Worm (Caenorhabditis elegans) whole organism, L4 larva: ENCODE data around the gene F59F5.3.

ENCODE experiments used
- F10B5.3 ChIP-seq: sonication (generic microtip); optimal IDR thresholded peaks from 2 replicates; lab custom pipeline; 2016; ENCODE audit warnings: mild to moderate bottlenecking, missing genetic modification characterization, missing compliant biosample characterization
- F26F4.8 ChIP-seq: fragments of 200-800 bp; sonication (Bioruptor generic); conservative IDR thresholded peaks from 2 replicates; pipeline ENCODE4 v1.3.6; 2022; ENCODE audit warnings: missing genetic modification characterization, missing compliant biosample characterization
- F44E2.7 ChIP-seq: fragments of 200-800 bp; sonication (Bioruptor generic); IDR thresholded peaks from 2 replicates; pipeline ENCODE4 v2.1.2; 2022; ENCODE audit warnings: missing genetic modification characterization, missing compliant biosample characterization
- T20F7.1 ChIP-seq: fragments of 200-800 bp; sonication (Bioruptor generic); optimal IDR thresholded peaks from 2 replicates; lab custom pipeline; 2018; ENCODE audit warnings: mild to moderate bottlenecking, missing genetic modification characterization, missing compliant biosample characterization
- T26A8.4 ChIP-seq: fragments of 200-800 bp; sonication (Bioruptor generic); IDR thresholded peaks from 2 replicates; pipeline ENCODE4 v1.3.6; 2022; ENCODE audit warnings: missing genetic modification characterization, missing compliant biosample characterization
- ZK337.2 ChIP-seq: fragments of 200-800 bp; sonication (Bioruptor generic); IDR thresholded peaks from 2 replicates; pipeline ENCODE4 v1.3.6; 2022; ENCODE audit warnings: missing genetic modification reagents, missing genetic modification characterization, missing compliant biosample characterization
- aly-2 ChIP-seq: sonication (generic microtip); optimal IDR thresholded peaks from 2 replicates; lab custom pipeline; 2018; ENCODE audit warnings: missing biosample characterization, missing genetic modification characterization
- attf-4 ChIP-seq: sonication (generic microtip); optimal IDR thresholded peaks from 3 replicates; lab custom pipeline; 2017; ENCODE audit warnings: missing biosample characterization, missing genetic modification characterization
- ceh-82 ChIP-seq: sonication (generic microtip); optimal IDR thresholded peaks from 2 replicates; lab custom pipeline; 2017; ENCODE audit warnings: missing biosample characterization, missing genetic modification characterization
- cey-2 ChIP-seq: sonication (generic microtip); optimal IDR thresholded peaks from 3 replicates; lab custom pipeline; 2017; ENCODE audit warnings: missing genetic modification characterization, mild to moderate bottlenecking, missing compliant biosample characterization, antibody characterized with exemption, borderline replicate concordance; ENCODE audit not compliant: insufficient read depth
- daf-16 ChIP-seq, 3 experiments: sonication (generic microtip); optimal IDR thresholded peaks; 2 replicates each; lab custom pipeline; 2016 to 2017; ENCODE audit warnings: missing genetic modification characterization in 3 of 3, missing genetic modification reagents in 3 of 3, mild to moderate bottlenecking in 2 of 3, missing compliant biosample characterization in 2 of 3, missing biosample characterization in 1 of 3, moderate library complexity in 1 of 3
- dve-1 ChIP-seq: sonication (generic microtip); optimal IDR thresholded peaks from 2 replicates; lab custom pipeline; 2017; ENCODE audit warnings: antibody characterized with exemption, mild to moderate bottlenecking, missing genetic modification characterization, missing compliant biosample characterization; ENCODE audit not compliant: insufficient read depth
- fkh-10 ChIP-seq: fragments of 150-350 bp; optimal IDR thresholded peaks from 2 replicates; lab custom pipeline; 2014; ENCODE audit warnings: missing biosample characterization, missing genetic modification reagents, missing genetic modification characterization
- gei-8 ChIP-seq: fragments of 200-800 bp; sonication (Bioruptor generic); optimal IDR thresholded peaks from 2 replicates; lab custom pipeline; 2018; ENCODE audit warnings: mild to moderate bottlenecking, missing genetic modification characterization, missing compliant biosample characterization
- hif-1 ChIP-seq, 2 experiments: sonication (generic microtip); optimal IDR thresholded peaks; 2 replicates each; lab custom pipeline; 2016 to 2017; ENCODE audit warnings: missing compliant biosample characterization in 2 of 2, missing genetic modification characterization in 2 of 2, missing genetic modification reagents in 2 of 2, missing genotype in 2 of 2, mild to moderate bottlenecking in 1 of 2
- hlh-30 ChIP-seq: sonication (generic microtip); optimal IDR thresholded peaks from 2 replicates; lab custom pipeline; 2017; ENCODE audit warnings: antibody characterized with exemption, mild to moderate bottlenecking, missing genetic modification characterization, missing compliant biosample characterization; ENCODE audit not compliant: insufficient read depth
- lin-1 ChIP-seq: fragments of 200-800 bp; sonication (Bioruptor generic); IDR thresholded peaks from 2 replicates; pipeline ENCODE4 v1.3.6; 2022; ENCODE audit warnings: missing genetic modification reagents, missing genetic modification characterization, missing compliant biosample characterization
- lsy-2 ChIP-seq, 2 experiments: fragments of 150-350 bp in 1 of 2; sonication (generic microtip) in 1 of 2; optimal IDR thresholded peaks; 2 replicates each; lab custom pipeline; 2014 to 2017; ENCODE audit warnings: missing biosample characterization in 2 of 2, missing genetic modification characterization in 2 of 2
- madf-5 ChIP-seq, 2 experiments: fragments of 200-800 bp; sonication (Bioruptor generic); IDR thresholded peaks; 2 replicates each; pipeline ENCODE4 v1.3.6; 2022; ENCODE audit warnings: missing compliant biosample characterization in 2 of 2, missing genetic modification characterization in 2 of 2
- mdt-29 ChIP-seq: fragments of 200-800 bp; sonication (Bioruptor generic); IDR thresholded peaks from 2 replicates; pipeline ENCODE4 v1.3.6; 2022; ENCODE audit warnings: missing genetic modification reagents, missing genetic modification characterization, missing compliant biosample characterization
- nhr-102 ChIP-seq: sonication (generic microtip); optimal IDR thresholded peaks from 2 replicates; lab custom pipeline; 2016; ENCODE audit warnings: mild to moderate bottlenecking, missing genetic modification characterization, moderate library complexity, missing compliant biosample characterization
- nhr-28 ChIP-seq: fragments of 150-350 bp; optimal IDR thresholded peaks from 2 replicates; lab custom pipeline; 2014; ENCODE audit warnings: missing biosample characterization, missing genetic modification characterization
- nhr-41 ChIP-seq: fragments of 200-800 bp; sonication (Bioruptor generic); IDR thresholded peaks from 2 replicates; pipeline ENCODE4 v1.3.6; 2022; ENCODE audit warnings: missing genetic modification reagents, missing genetic modification characterization, missing compliant biosample characterization
- nhr-42 ChIP-seq: fragments of 200-800 bp; sonication (Bioruptor generic); IDR thresholded peaks from 2 replicates; pipeline ENCODE4 v1.3.6; 2022; ENCODE audit warnings: missing genetic modification characterization, missing compliant biosample characterization
- nhr-48 ChIP-seq: sonication (generic microtip); optimal IDR thresholded peaks from 2 replicates; lab custom pipeline; 2016; ENCODE audit warnings: mild to moderate bottlenecking, missing genetic modification characterization, missing compliant biosample characterization
- php-3 ChIP-seq: fragments of 200-800 bp; sonication (Bioruptor generic); IDR thresholded peaks from 2 replicates; pipeline ENCODE4 v1.3.6; 2022; ENCODE audit warnings: missing genetic modification reagents, missing genetic modification characterization, missing compliant biosample characterization
- pqm-1 ChIP-seq: sonication (generic microtip); optimal IDR thresholded peaks from 2 replicates; lab custom pipeline; 2017; ENCODE audit warnings: missing biosample characterization, missing genetic modification characterization
- sdz-12 ChIP-seq: fragments of 200-800 bp; sonication (Bioruptor generic); optimal IDR thresholded peaks from 2 replicates; lab custom pipeline; 2018; ENCODE audit warnings: mild to moderate bottlenecking, missing genetic modification characterization, missing compliant biosample characterization
- set-16 ChIP-seq: fragments of 200-800 bp; sonication (Bioruptor generic); IDR thresholded peaks from 2 replicates; pipeline ENCODE4 v1.3.6; 2022; ENCODE audit warnings: missing genetic modification reagents, missing genetic modification characterization, missing compliant biosample characterization
- skn-1 ChIP-seq: fragments of 150-350 bp; optimal IDR thresholded peaks from 2 replicates; lab custom pipeline; 2014; ENCODE audit warnings: missing biosample characterization, missing genetic modification characterization
- tag-97 ChIP-seq: fragments of 200-800 bp; sonication (Bioruptor generic); IDR thresholded peaks from 2 replicates; pipeline ENCODE4 v1.3.6; 2022; ENCODE audit warnings: missing genetic modification characterization, missing compliant biosample characterization
- tra-1 ChIP-seq: fragments of 200-800 bp; sonication (Bioruptor generic); IDR thresholded peaks from 2 replicates; pipeline ENCODE4 v1.3.6; 2022; ENCODE audit warnings: missing genetic modification reagents, missing genetic modification characterization, missing compliant biosample characterization
- unc-62 ChIP-seq, 3 experiments: fragments of 150-350 bp in 1 of 3; sonication (generic microtip); optimal IDR thresholded peaks in 2 of 3; peaks in 1 of 3; 1 replicate in 1 of 3; 2 replicates in 2 of 3; lab custom pipeline; 2014 to 2017; ENCODE audit warnings: missing biosample characterization in 3 of 3, missing genetic modification characterization in 3 of 3, missing genetic modification reagents in 3 of 3, missing genotype in 1 of 3
- zag-1 ChIP-seq: fragments of 150-350 bp; optimal IDR thresholded peaks from 2 replicates; lab custom pipeline; 2014; ENCODE audit warnings: missing biosample characterization, missing genetic modification characterization
- ztf-11 ChIP-seq: fragments of 150-350 bp; optimal IDR thresholded peaks from 2 replicates; lab custom pipeline; 2014; ENCODE audit warnings: missing biosample characterization, missing genetic modification characterization

The F59F5.3 gene

DNA sequence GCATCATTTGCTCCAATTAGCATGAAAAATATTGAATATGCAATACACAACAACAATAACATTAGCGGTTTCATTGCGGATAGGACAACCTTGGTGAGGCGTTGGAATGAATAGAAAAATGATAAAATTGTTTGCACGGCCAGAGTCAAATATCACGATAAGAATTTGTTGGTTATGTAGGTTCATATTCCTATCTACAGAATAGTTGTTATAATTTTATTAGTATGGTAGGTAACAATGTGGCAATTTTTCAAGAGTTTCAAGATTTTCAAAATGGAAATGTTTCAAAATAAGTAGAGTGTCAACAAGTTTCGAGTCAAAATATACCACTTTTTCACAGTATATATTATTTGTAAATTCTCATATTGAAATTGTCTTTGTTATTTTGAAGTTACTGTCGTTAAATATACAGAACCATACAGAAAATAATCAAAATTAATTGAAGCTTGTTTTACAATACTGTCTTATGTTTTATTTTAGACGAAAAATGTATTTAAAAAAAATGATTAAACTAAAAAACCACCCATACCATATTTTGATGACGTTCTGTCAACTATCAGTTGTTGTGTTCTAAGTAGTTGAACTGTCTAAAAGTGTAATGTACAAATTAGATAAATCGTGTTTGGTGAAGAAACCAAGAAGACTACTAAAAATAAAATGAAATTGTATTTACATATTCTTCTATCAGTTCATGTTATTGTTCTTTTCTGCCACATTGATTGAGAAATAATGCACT lies at the start of gene F59F5.3, which contains the start of gene F59F5.4:
Gene F59F5.3 (minus strand): TSS at position 101 of the 736 bp plus-strand sequence.
Gene F59F5.4 (plus strand): TSS at position 686 of the 736 bp plus-strand sequence.
- TF ChIP-seq ZK337.2 (GFP tag; lab: Robert Waterston, UW): no peak
- no peak for TF ChIP-seq lsy-2 (tag; optimal IDR thresholded peaks at IDR 0.05; lab: Kevin White, UChicago)
- no peak for TF ChIP-seq fkh-10 (GFP tag; lab: Kevin White, UChicago)
- TF ChIP-seq F26F4.8 (GFP tag; lab: Robert Waterston, UW): no peak
- TF ChIP-seq tag-97: no peak
- TF ChIP-seq zag-1 (tag; lab: Kevin White, UChicago): no peak
- no peak for TF ChIP-seq F10B5.3 (tag; lab: Kevin White, UChicago)
- TF ChIP-seq set-16: no peak
- TF ChIP-seq attf-4: no peak
- no peak for TF ChIP-seq hlh-30 (tag; lab: Kevin White, UChicago)
- TF ChIP-seq T26A8.4: no peak
- no peak for TF ChIP-seq mdt-29
- TF ChIP-seq nhr-102: no peak
- no peak for TF ChIP-seq cey-2 (tag; lab: Kevin White, UChicago)
- TF ChIP-seq dve-1 (tag; lab: Kevin White, UChicago): peak; percentile 25
- TF ChIP-seq nhr-28: peak; percentile 6
- no peak for TF ChIP-seq aly-2 (tag; lab: Kevin White, UChicago)
- no peak for TF ChIP-seq nhr-48 (tag; lab: Kevin White, UChicago)
- no peak for TF ChIP-seq ztf-11
- no peak for TF ChIP-seq ceh-82 (tag; lab: Kevin White, UChicago)
- peak; percentile 42 for TF ChIP-seq pqm-1 (tag; lab: Kevin White, UChicago)
- TF ChIP-seq madf-5 (GFP tag; IDR thresholded peaks at IDR 0.05; lab: Robert Waterston, UW): no peak
- no peak for TF ChIP-seq daf-16 (GFP tag; optimal IDR thresholded peaks at IDR 0.05; lab: Kevin White, UChicago)
- TF ChIP-seq daf-16 (tag; optimal IDR thresholded peaks at IDR 0.05; lab: Kevin White, UChicago): peak; percentile 75
- TF ChIP-seq, all 104 proteins: peak for 4

DNA sequence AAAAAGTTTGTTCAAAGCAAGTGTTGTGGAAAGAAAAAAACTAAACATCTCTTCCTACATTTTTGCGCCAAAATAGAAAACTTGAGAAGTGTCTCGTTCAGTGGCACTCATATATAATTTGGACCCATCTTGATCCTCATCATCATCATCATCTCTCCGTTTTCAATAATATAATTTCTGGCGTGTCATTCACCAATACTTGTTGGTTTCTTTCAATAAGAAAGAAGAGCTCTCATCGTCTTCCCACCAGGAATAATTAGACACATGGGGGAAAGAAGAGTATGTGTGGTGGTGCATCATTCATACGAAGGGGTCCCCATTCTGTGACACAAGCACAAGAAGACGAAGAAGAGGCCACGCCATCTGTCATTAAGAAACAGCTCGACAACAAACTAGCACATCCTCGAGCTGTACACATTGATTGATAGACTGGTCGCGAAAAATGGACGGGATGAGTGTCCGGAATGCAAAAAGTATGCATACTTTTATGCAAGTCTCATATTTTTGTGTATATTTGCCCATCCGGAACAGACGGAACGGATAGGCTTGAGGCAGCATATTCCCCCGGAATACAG lies 49.1 kb upstream of the F59F5.3 start:
- TF ChIP-seq tag-97 (no peak), php-3 (GFP tag; lab: Robert Waterston, UW) (0 out of 2 replicates have a peak, but pooled peaks have one; percentile 26), gei-8 (GFP tag; lab: Kevin White, UChicago) (no peak), nhr-42 (GFP tag; lab: Robert Waterston, UW) (no peak), sdz-12 (GFP tag; lab: Kevin White, UChicago) (no peak), tra-1 (no peak), F44E2.7 (no peak), T20F7.1 (GFP tag; lab: Kevin White, UChicago) (no peak), skn-1 (tag; lab: Kevin White, UChicago) (no peak), hif-1 (tag; optimal IDR thresholded peaks at IDR 0.05; lab: Kevin White, UChicago) (no peak), unc-62 (GFP tag; optimal IDR thresholded peaks at IDR 0.05 in 1 of 2; lab: Kevin White, UChicago) (peak in 1 of 2 experiments; percentile 41), unc-62 (tag; optimal IDR thresholded peaks at IDR 0.05; lab: Kevin White, UChicago) (no peak), lin-1 (GFP tag; lab: Robert Waterston, UW) (no peak)

DNA sequence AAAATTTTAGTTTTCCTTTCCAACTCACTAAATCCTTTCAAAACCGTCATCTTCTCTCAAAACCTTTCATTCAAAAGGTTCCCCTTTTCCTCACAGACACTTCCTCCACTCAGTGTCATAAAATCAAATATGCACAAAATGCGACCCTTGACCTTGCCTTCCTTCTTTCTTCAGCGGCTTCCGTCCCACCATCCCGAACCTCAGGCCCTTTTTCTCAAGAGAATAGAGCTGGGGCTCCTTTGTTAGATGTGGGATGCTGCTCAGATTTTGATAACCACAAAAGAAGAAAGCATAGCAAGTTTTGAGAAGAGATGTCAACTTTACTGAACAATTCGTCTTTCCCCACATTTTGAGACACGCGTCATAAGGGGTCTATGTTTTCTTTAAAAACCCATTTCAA lies 48.6 kb upstream of the F59F5.3 start:
- TF ChIP-seq nhr-41 (GFP tag; lab: Robert Waterston, UW) (no peak), F26F4.8 (GFP tag; lab: Robert Waterston, UW) (no peak)
- TF ChIP-seq, all 104 proteins: peak for 0
